Fruit fly (Drosophila melanogaster) whole organism, embryonic: ENCODE results near the gene CG31827.
A peak's percentile ranks its signal among the peaks of the same experiment; 100 is the strongest.

Experiments
- Atf-2 ChIP-seq: fragments of 200-800 bp; sonication (Bioruptor generic); optimal IDR thresholded peaks from 2 replicates; lab custom pipeline; 2016; ENCODE audit warnings: missing biosample characterization, missing genetic modification characterization
- Atf3 ChIP-seq: fragments of 200-800 bp; sonication (Bioruptor generic); optimal IDR thresholded peaks from 3 replicates; lab custom pipeline; 2016; ENCODE audit warnings: missing biosample characterization, missing genetic modification characterization
- C15 ChIP-seq: fragments of 200-800 bp; sonication (Bioruptor generic); IDR thresholded peaks from 3 replicates; pipeline ENCODE4 v1.3.6; 2022; ENCODE audit warnings: missing biosample characterization, missing genetic modification characterization
- CG11085 ChIP-seq: fragments of 200-800 bp; sonication (Bioruptor generic); IDR thresholded peaks from 2 replicates; pipeline ENCODE4 v1.3.6; 2022; ENCODE audit warnings: missing biosample characterization, missing genetic modification characterization
- CG11695 ChIP-seq: fragments of 200-800 bp; sonication (Bioruptor generic); IDR thresholded peaks from 3 replicates; pipeline ENCODE4 v1.3.6; 2022; ENCODE audit warnings: missing biosample characterization, missing genetic modification characterization
- CG13123 ChIP-seq: fragments of 200-800 bp; sonication (Bioruptor generic); optimal IDR thresholded peaks from 2 replicates; lab custom pipeline; 2016; ENCODE audit warnings: missing biosample characterization, missing genetic modification characterization
- CG13424 ChIP-seq: fragments of 200-800 bp; sonication (Bioruptor generic); optimal IDR thresholded peaks from 2 replicates; lab custom pipeline; 2019; ENCODE audit warnings: missing biosample characterization, mild to moderate bottlenecking, missing genetic modification characterization, moderate library complexity
- CG13624 ChIP-seq: fragments of 200-800 bp; sonication (Bioruptor generic); optimal IDR thresholded peaks from 2 replicates; lab custom pipeline; 2016; ENCODE audit warnings: missing biosample characterization, missing genetic modification characterization
- CG14014 ChIP-seq: fragments of 200-800 bp; sonication (Bioruptor generic); IDR thresholded peaks from 2 replicates; pipeline ENCODE4 v1.3.6; 2022; ENCODE audit warnings: missing biosample characterization, missing genetic modification characterization
- CG15269 ChIP-seq: fragments of 200-800 bp; sonication (Bioruptor generic); optimal IDR thresholded peaks from 2 replicates; lab custom pipeline; 2018; ENCODE audit warnings: missing biosample characterization, mild to moderate bottlenecking, missing genetic modification characterization, moderate library complexity
- CG1603 ChIP-seq: fragments of 200-800 bp; sonication (Bioruptor generic); optimal IDR thresholded peaks from 2 replicates; lab custom pipeline; 2019; ENCODE audit warnings: missing biosample characterization, mild to moderate bottlenecking, missing genetic modification characterization, moderate library complexity
- CG2889 ChIP-seq: fragments of 200-800 bp; sonication (Bioruptor generic); IDR thresholded peaks from 3 replicates; pipeline ENCODE4 v1.3.6; 2022; ENCODE audit warnings: missing biosample characterization, missing genetic modification characterization
- CG31441 ChIP-seq: fragments of 200-800 bp; sonication (Bioruptor generic); IDR thresholded peaks from 2 replicates; pipeline ENCODE4 v1.3.6; 2022; ENCODE audit warnings: missing biosample characterization, missing genetic modification characterization
- CG32532 ChIP-seq: fragments of 200-800 bp; sonication (Bioruptor generic); IDR thresholded peaks from 2 replicates; pipeline ENCODE4 v1.3.6; 2022; ENCODE audit warnings: missing biosample characterization, missing genetic modification characterization
- CG3847 ChIP-seq: fragments of 200-800 bp; sonication (Bioruptor generic); IDR thresholded peaks from 2 replicates; pipeline ENCODE4 v1.3.6; 2022; ENCODE audit warnings: missing biosample characterization, missing genetic modification characterization
- CG4360 ChIP-seq: fragments of 200-800 bp; sonication (Bioruptor generic); IDR thresholded peaks from 2 replicates; pipeline ENCODE4 v1.3.6; 2022; ENCODE audit warnings: missing biosample characterization, missing genetic modification characterization
- CG5245 ChIP-seq: fragments of 200-800 bp; sonication (Bioruptor generic); optimal IDR thresholded peaks from 3 replicates; lab custom pipeline; 2016; ENCODE audit warnings: missing biosample characterization, missing genetic modification characterization
- CG6813 ChIP-seq: fragments of 200-800 bp; sonication (Bioruptor generic); optimal IDR thresholded peaks from 2 replicates; lab custom pipeline; 2017; ENCODE audit warnings: missing biosample characterization, missing genetic modification characterization, mild to moderate bottlenecking, moderate library complexity, missing genetic modification reagents
- CG7786 ChIP-seq: fragments of 200-800 bp; sonication (Bioruptor generic); optimal IDR thresholded peaks from 2 replicates; lab custom pipeline; 2016; ENCODE audit warnings: missing biosample characterization, missing genetic modification characterization
- CG7987 ChIP-seq: fragments of 200-800 bp; sonication (Bioruptor generic); optimal IDR thresholded peaks from 2 replicates; lab custom pipeline; 2018; ENCODE audit warnings: missing biosample characterization, mild to moderate bottlenecking, missing genetic modification characterization, moderate library complexity
- CG9437 ChIP-seq: fragments of 200-800 bp; sonication (Bioruptor generic); optimal IDR thresholded peaks from 2 replicates; lab custom pipeline; 2018; ENCODE audit warnings: missing biosample characterization, mild to moderate bottlenecking, missing genetic modification characterization
- CG9876 ChIP-seq: fragments of 200-800 bp; sonication (Bioruptor generic); optimal IDR thresholded peaks from 2 replicates; lab custom pipeline; 2016; ENCODE audit warnings: missing biosample characterization, missing genetic modification characterization
- CoRest ChIP-seq: fragments of 200-800 bp; sonication (Bioruptor generic); optimal IDR thresholded peaks from 3 replicates; lab custom pipeline; 2018; ENCODE audit warnings: missing biosample characterization, mild to moderate bottlenecking, missing genetic modification characterization, moderate library complexity
- Dref ChIP-seq: fragments of 200-800 bp; sonication (Bioruptor generic); IDR thresholded peaks from 2 replicates; pipeline ENCODE4 v1.3.6; 2022; ENCODE audit warnings: missing biosample characterization, missing genetic modification characterization
- E2f2 ChIP-seq: fragments of 200-800 bp; sonication (Bioruptor generic); IDR thresholded peaks from 2 replicates; pipeline ENCODE4 v1.3.6; 2022; ENCODE audit warnings: missing biosample characterization, missing genetic modification characterization
- Ets97D ChIP-seq: fragments of 200-800 bp; sonication (Bioruptor generic); optimal IDR thresholded peaks from 3 replicates; lab custom pipeline; 2016; ENCODE audit warnings: missing biosample characterization, missing genetic modification characterization
- HmgD ChIP-seq: fragments of 200-800 bp; sonication (Bioruptor generic); optimal IDR thresholded peaks from 3 replicates; lab custom pipeline; 2016; ENCODE audit warnings: missing biosample characterization, missing genetic modification characterization
- HmgZ ChIP-seq: fragments of 200-800 bp; sonication (Bioruptor generic); optimal IDR thresholded peaks from 2 replicates; lab custom pipeline; 2018; ENCODE audit warnings: missing biosample characterization, mild to moderate bottlenecking, missing genetic modification characterization
- Kr ChIP-seq: fragments of 200-800 bp; sonication (Bioruptor generic); optimal IDR thresholded peaks from 2 replicates; lab custom pipeline; 2017; ENCODE audit warnings: missing biosample characterization, mild to moderate bottlenecking, missing genetic modification characterization
- Lpt ChIP-seq: fragments of >200 bp; optimal IDR thresholded peaks from 2 replicates; lab custom pipeline; 2018; ENCODE audit warnings: missing biosample characterization, missing genetic modification characterization
- Scr ChIP-seq: fragments of 200-800 bp; sonication (Bioruptor generic); IDR thresholded peaks from 2 replicates; pipeline ENCODE4 v1.3.6; 2022; ENCODE audit warnings: missing biosample characterization, missing genetic modification characterization; ENCODE audit not compliant: partially characterized antibody
- Side ChIP-seq: fragments of 200-800 bp; sonication (Bioruptor generic); optimal IDR thresholded peaks from 2 replicates; lab custom pipeline; 2016; ENCODE audit warnings: missing biosample characterization, missing genetic modification characterization
- Xbp1 ChIP-seq: fragments of 200-800 bp; sonication (Bioruptor generic); optimal IDR thresholded peaks from 3 replicates; lab custom pipeline; 2016; ENCODE audit warnings: missing biosample characterization, mild to moderate bottlenecking, missing genetic modification characterization
- cad ChIP-seq: fragments of >200 bp; optimal IDR thresholded peaks from 2 replicates; lab custom pipeline; 2017; ENCODE audit warnings: missing biosample characterization, missing genetic modification characterization
- caup ChIP-seq: fragments of 200-800 bp; sonication (Bioruptor generic); optimal IDR thresholded peaks from 3 replicates; lab custom pipeline; 2017; ENCODE audit warnings: missing biosample characterization, mild to moderate bottlenecking, missing genetic modification characterization, moderate library complexity; ENCODE audit not compliant: severe bottlenecking
- chn ChIP-seq: fragments of 200-800 bp; sonication (Bioruptor generic); optimal IDR thresholded peaks from 2 replicates; lab custom pipeline; 2016; ENCODE audit warnings: missing biosample characterization, missing genetic modification characterization
- dati ChIP-seq: fragments of 200-800 bp; sonication (Bioruptor generic); IDR thresholded peaks from 2 replicates; pipeline ENCODE4 v1.3.6; 2022; ENCODE audit warnings: missing biosample characterization, missing genetic modification characterization
- ewg ChIP-seq: fragments of 200-800 bp; sonication (Bioruptor generic); optimal IDR thresholded peaks from 3 replicates; lab custom pipeline; 2017; ENCODE audit warnings: mild to moderate bottlenecking, missing biosample characterization, missing genetic modification reagents, missing genetic modification characterization
- grn ChIP-seq: fragments of 200-800 bp; sonication (Bioruptor generic); optimal IDR thresholded peaks from 3 replicates; lab custom pipeline; 2017; ENCODE audit warnings: missing biosample characterization, missing genetic modification characterization
- inv ChIP-seq: fragments of 200-800 bp; sonication (Bioruptor generic); IDR thresholded peaks from 2 replicates; pipeline ENCODE4 v1.3.6; 2022; ENCODE audit warnings: missing biosample characterization, missing genetic modification characterization; ENCODE audit not compliant: partially characterized antibody
- kay ChIP-seq: fragments of 200-800 bp; sonication (Bioruptor generic); optimal IDR thresholded peaks from 2 replicates; lab custom pipeline; 2016; ENCODE audit warnings: missing biosample characterization, missing genetic modification characterization
- mam ChIP-seq: fragments of 200-800 bp; sonication (Bioruptor generic); optimal IDR thresholded peaks from 3 replicates; lab custom pipeline; 2016; ENCODE audit warnings: missing biosample characterization, missing genetic modification characterization
- mld ChIP-seq: fragments of 200-800 bp; sonication (Bioruptor generic); IDR thresholded peaks from 3 replicates; pipeline ENCODE4 v1.3.6; 2022; ENCODE audit warnings: missing biosample characterization, missing genetic modification characterization; ENCODE audit not compliant: partially characterized antibody
- nerfin-1 ChIP-seq: fragments of 200-800 bp; sonication (Bioruptor generic); optimal IDR thresholded peaks from 3 replicates; lab custom pipeline; 2019; ENCODE audit warnings: missing biosample characterization, mild to moderate bottlenecking, missing genetic modification characterization, moderate library complexity
- nerfin-2 ChIP-seq: fragments of 200-800 bp; sonication (Bioruptor generic); IDR thresholded peaks from 2 replicates; pipeline ENCODE4 v1.3.6; 2022; ENCODE audit warnings: missing biosample characterization, missing genetic modification characterization; ENCODE audit not compliant: partially characterized antibody
- pan ChIP-seq, 4 experiments: fragments of >200 bp in 3 of 4; fragments of 200-800 bp in 1 of 4; sonication (Bioruptor generic) in 1 of 4; optimal IDR thresholded peaks in 3 of 4; IDR thresholded peaks in 1 of 4; 2 replicates each; pipeline versions ENCODE4 v1.3.6 to Lab custom; 2017 to 2022; ENCODE audit warnings: missing biosample characterization in 2 of 4, missing genetic modification characterization in 2 of 4, mixed read lengths in 1 of 4
- rib ChIP-seq: fragments of 200-800 bp; sonication (Bioruptor generic); IDR thresholded peaks from 2 replicates; pipeline ENCODE4 v1.3.6; 2022; ENCODE audit warnings: missing biosample characterization, missing genetic modification characterization
- row ChIP-seq: fragments of 200-800 bp; sonication (Bioruptor generic); IDR thresholded peaks from 3 replicates; pipeline ENCODE4 v1.3.6; 2022; ENCODE audit warnings: missing biosample characterization, missing genetic modification characterization
- sens ChIP-seq: fragments of 200-800 bp; sonication (Bioruptor generic); peaks from one replicate; lab custom pipeline; 2016; ENCODE audit warnings: missing biosample characterization, missing genetic modification characterization
- zfh2 ChIP-seq: fragments of 200-800 bp; sonication (Bioruptor generic); optimal IDR thresholded peaks from 2 replicates; lab custom pipeline; 2016; ENCODE audit warnings: missing biosample characterization, missing genetic modification characterization

Gene CG31827

DNA sequence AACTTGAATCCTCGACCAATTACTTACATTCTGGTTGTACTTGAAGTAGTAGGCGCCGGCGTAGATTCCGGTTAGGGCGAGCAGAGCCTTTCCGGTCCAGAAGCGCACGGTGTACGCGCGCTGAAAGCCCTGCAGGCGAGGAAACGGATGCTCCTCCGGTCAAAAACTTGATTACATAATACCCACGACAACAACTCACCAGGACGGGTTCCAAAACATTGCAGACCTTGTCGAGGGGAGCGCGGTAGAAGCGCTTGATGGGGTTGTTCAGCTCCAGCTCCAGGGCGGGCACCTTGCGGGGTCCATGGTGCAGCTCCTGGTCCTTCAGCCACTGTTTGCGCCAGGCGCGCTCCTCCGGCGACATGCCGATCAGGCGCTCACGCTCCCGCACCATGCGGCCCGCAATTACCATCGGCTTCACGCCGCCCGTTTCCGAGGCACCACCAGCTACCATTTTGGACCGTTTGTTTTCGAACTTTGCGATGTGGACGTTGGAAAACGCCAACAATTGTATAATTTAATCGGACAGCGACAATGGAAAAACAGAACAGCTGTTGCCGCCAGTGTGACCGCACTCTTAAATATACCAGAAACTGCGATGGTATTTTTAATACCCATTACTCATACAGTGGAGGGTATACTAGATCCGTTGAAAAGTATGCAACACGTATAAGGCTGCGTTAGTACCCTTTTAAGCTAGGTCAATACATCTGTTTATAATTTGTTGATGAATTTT, 45.7 kb downstream of the CG31827 start, which contains the start of gene ND-B17 (continued):
- TF ChIP-seq CG9437 (GFP tag; lab: Kevin White, UChicago) (no peak), CG13624 (GFP tag; lab: Kevin White, UChicago) (peak; percentile 35), chn (GFP tag; lab: Kevin White, UChicago) (peak; percentile 62), CG3847 (GFP tag; lab: Robert Waterston, UW) (peak; percentile 57), nerfin-1 (tag; lab: Kevin White, UChicago) (no peak), CG14014 (GFP tag; lab: Robert Waterston, UW) (peak; percentile 50; the same call in 1 of the 2 replicates), E2f2 (GFP tag; lab: Robert Waterston, UW) (peak; percentile 57), caup (GFP tag; lab: Kevin White, UChicago) (no peak), dati (GFP tag; lab: Robert Waterston, UW) (0 out of 2 replicates have a peak, but pooled peaks have one; percentile 29), Atf3 (GFP tag; lab: Kevin White, UChicago) (peak; percentile 35), CoRest (tag; lab: Kevin White, UChicago) (peak; percentile 52), rib (no peak), Xbp1 (GFP tag; lab: Kevin White, UChicago) (peak; percentile 75), mld (GFP tag; lab: Robert Waterston, UW) (no peak), CG1603 (peak; percentile 72), HmgD (GFP tag; lab: Kevin White, UChicago) (peak; percentile 61), CG7987 (GFP tag; lab: Kevin White, UChicago) (no peak), CG5245 (GFP tag; lab: Kevin White, UChicago) (no peak), CG31441 (GFP tag; lab: Robert Waterston, UW) (no peak), CG32532 (peak; percentile 68), Kr (GFP tag; lab: Kevin White, UChicago) (no peak), mam (GFP tag; lab: Kevin White, UChicago) (peak; percentile 76), Atf-2 (GFP tag; lab: Kevin White, UChicago) (peak; percentile 43), zfh2 (GFP tag; lab: Kevin White, UChicago) (peak; percentile 57), pan (optimal IDR thresholded peaks at IDR 0.05; lab: Kevin White, UChicago) (peak in 1 of 2 experiments; percentile 55), pan (GFP tag; optimal IDR thresholded peaks at IDR 0.05 in 1 of 2, IDR thresholded peaks at IDR 0.05 in 1 of 2) (peak; percentile 27 to 58), cad (no peak), CG2889 (GFP tag; lab: Robert Waterston, UW) (no peak), CG13123 (GFP tag; lab: Kevin White, UChicago) (no peak), HmgZ (tag; lab: Kevin White, UChicago) (peak; percentile 73), CG11085 (no peak), nerfin-2 (GFP tag; lab: Robert Waterston, UW) (no peak), CG4360 (GFP tag; lab: Robert Waterston, UW) (no peak), CG15269 (tag; lab: Kevin White, UChicago) (no peak), sens (GFP tag; lab: Kevin White, UChicago) (peak; percentile 93), CG11695 (GFP tag; lab: Robert Waterston, UW) (no peak), CG13424 (tag; lab: Kevin White, UChicago) (peak; percentile 45), CG7786 (peak; percentile 50), CG9876 (no peak), Lpt (no peak), kay (GFP tag; lab: Kevin White, UChicago) (no peak), Scr (peak; percentile 31; the same call in 1 of the 2 replicates), inv (GFP tag; lab: Robert Waterston, UW) (no peak), row (peak; percentile 94), CG6813 (GFP tag; lab: Kevin White, UChicago) (no peak), grn (GFP tag; lab: Kevin White, UChicago) (no peak), Dref (peak; percentile 37; the same call in 1 of the 2 replicates), C15 (no peak), ewg (GFP tag; lab: Kevin White, UChicago) (no peak), Side (GFP tag; lab: Kevin White, UChicago) (peak; percentile 46), Ets97D (GFP tag; lab: Kevin White, UChicago) (peak; percentile 43)
